Worm (Caenorhabditis elegans) whole organism, late embryonic: ENCODE measurements around the gene gldi-11.

Experiments used
- ama-1 ChIP-seq: fragments of 150-350 bp; optimal IDR thresholded peaks from 2 replicates; lab custom pipeline; 2014
- ceh-22 ChIP-seq: sonication (generic microtip); optimal IDR thresholded peaks from 2 replicates; lab custom pipeline; 2017; ENCODE audit warnings: missing biosample characterization, missing genetic modification characterization
- ceh-48 ChIP-seq: sonication (generic microtip); optimal IDR thresholded peaks from 2 replicates; lab custom pipeline; 2016; ENCODE audit warnings: missing genetic modification characterization, inconsistent platforms, missing compliant biosample characterization
- fax-1 ChIP-seq: sonication (generic microtip); optimal IDR thresholded peaks from 2 replicates; lab custom pipeline; 2016; ENCODE audit warnings: missing genotype, missing genetic modification characterization, missing compliant biosample characterization
- hlh-30 ChIP-seq: sonication (generic microtip); optimal IDR thresholded peaks from 2 replicates; lab custom pipeline; 2017; ENCODE audit warnings: antibody characterized with exemption, missing genetic modification characterization, missing compliant biosample characterization; ENCODE audit not compliant: insufficient read depth
- nhr-11 ChIP-seq: fragments of 150-350 bp; optimal IDR thresholded peaks from 2 replicates; lab custom pipeline; 2014; ENCODE audit warnings: missing biosample characterization, missing genetic modification characterization
- nhr-232 ChIP-seq: sonication (generic microtip); optimal IDR thresholded peaks from 2 replicates; lab custom pipeline; 2016; ENCODE audit warnings: missing genetic modification characterization, missing compliant biosample characterization
- npax-4 ChIP-seq: sonication (generic microtip); optimal IDR thresholded peaks from 2 replicates; lab custom pipeline; 2016; ENCODE audit warnings: missing genetic modification characterization, missing compliant biosample characterization
- pag-3 ChIP-seq: sonication (generic microtip); optimal IDR thresholded peaks from 2 replicates; lab custom pipeline; 2016; ENCODE audit warnings: missing compliant biosample characterization, missing genetic modification characterization, borderline replicate concordance
- pha-4 ChIP-seq: fragments of 150-350 bp; optimal IDR thresholded peaks from 2 replicates; lab custom pipeline; 2018; ENCODE audit warnings: missing biosample characterization, missing genetic modification reagents, missing genetic modification characterization
- sox-2 ChIP-seq: fragments of 200-800 bp; sonication (Bioruptor generic); IDR thresholded peaks from 2 replicates; pipeline ENCODE4 v1.3.6; 2022; ENCODE audit warnings: missing genetic modification reagents, missing genetic modification characterization, missing compliant biosample characterization
- tbx-2 ChIP-seq: sonication (generic microtip); optimal IDR thresholded peaks from 2 replicates; lab custom pipeline; 2016; ENCODE audit warnings: missing genetic modification characterization, missing compliant biosample characterization

DNA sequence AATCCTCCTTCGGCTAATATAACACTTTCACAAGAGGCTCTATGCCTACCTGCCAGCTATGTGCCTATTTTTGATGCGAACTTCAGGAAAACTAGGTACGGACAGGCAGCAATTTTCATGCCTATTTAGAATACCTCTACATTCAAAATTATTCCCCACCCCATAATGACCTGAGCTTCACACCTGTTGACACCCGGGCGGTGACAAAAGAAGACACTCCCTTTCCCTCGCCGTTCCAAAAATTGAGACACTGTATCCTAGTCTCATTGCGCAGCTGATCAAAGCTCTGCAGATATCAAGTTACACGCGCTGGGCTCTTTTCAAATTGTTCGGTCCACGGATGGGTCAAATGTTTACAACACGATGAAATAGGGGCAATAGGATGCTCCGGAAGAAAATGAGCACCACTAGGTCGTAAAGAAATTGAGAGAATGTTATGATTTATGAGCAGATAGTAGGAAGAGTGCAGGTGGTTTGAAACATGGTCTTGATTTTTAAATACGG, 28.9 kb upstream of the gldi-11 start:
- TF ChIP-seq ceh-48 (no peak), nhr-232 (no peak), ceh-22 (tag; lab: Kevin White, UChicago) (no peak), ama-1 (lab: Kevin White, UChicago) (no peak), npax-4 (tag; lab: Kevin White, UChicago) (no peak), fax-1 (no peak), pha-4 (tag; lab: Kevin White, UChicago) (no peak), pag-3 (tag; lab: Kevin White, UChicago) (no peak), nhr-11 (tag; lab: Kevin White, UChicago) (no peak), hlh-30 (no peak), sox-2 (GFP tag; lab: Robert Waterston, UW) (no peak), tbx-2 (tag; lab: Kevin White, UChicago) (no peak)
